Fruit fly (Drosophila melanogaster): ENCODE data around the gene CG43815.
A peak's percentile ranks its signal among the peaks of the same experiment; 100 is the strongest.

CG43815 gene

dm6 chr2L:3573172-3573755 lies 2.7 kb upstream of the CG43815 start (continued):
- peak; percentile 46 for TF ChIP-seq Sox102F (GFP tag; optimal IDR thresholded peaks at IDR 0.05)
- TF ChIP-seq lz (GFP tag; optimal IDR thresholded peaks at IDR 0.05), result peak; percentile 55
- peak; percentile 50 for TF ChIP-seq CG3032 (tag; optimal IDR thresholded peaks at IDR 0.05)
- TF ChIP-seq CG15336 (GFP tag; IDR thresholded peaks at IDR 0.05), result peak; percentile 63
- TF ChIP-seq ss (GFP tag; optimal IDR thresholded peaks at IDR 0.05), result no peak
- no peak for TF ChIP-seq CG6276 (GFP tag; optimal IDR thresholded peaks at IDR 0.05)
- TF ChIP-seq Eip75B (GFP tag; optimal IDR thresholded peaks at IDR 0.05), result peak; percentile 6
- TF ChIP-seq Ets21C (GFP tag; optimal IDR thresholded peaks at IDR 0.05), result peak; percentile 40
- TF ChIP-seq CG8119 (GFP tag; IDR thresholded peaks at IDR 0.05), result peak; percentile 63
- no peak for TF ChIP-seq dac (GFP tag; optimal IDR thresholded peaks at IDR 0.05)
- TF ChIP-seq Hr4 (GFP tag; optimal IDR thresholded peaks at IDR 0.05), result peak; percentile 51
- TF ChIP-seq Lpt (GFP tag; optimal IDR thresholded peaks at IDR 0.05), result no peak
- peak; percentile 63; the same call in 2 of the 3 replicates for TF ChIP-seq eg (GFP tag; IDR thresholded peaks at IDR 0.05)
- TF ChIP-seq fkh (GFP tag; optimal IDR thresholded peaks at IDR 0.05), result peak; percentile 76
- no peak for TF ChIP-seq Gug (GFP tag; IDR thresholded peaks at IDR 0.05)
- TF ChIP-seq CG11294 (GFP tag; IDR thresholded peaks at IDR 0.05), result peak; percentile 38; the same call in 1 of the 2 replicates
- TF ChIP-seq dsx (GFP tag; optimal IDR thresholded peaks at IDR 0.05; ENCODE audit: poor library complexity, severe bottlenecking), result no peak
- TF ChIP-seq topi (GFP tag; optimal IDR thresholded peaks at IDR 0.05), result peak; percentile 56
- TF ChIP-seq achi (GFP tag; optimal IDR thresholded peaks at IDR 0.05), result peak; percentile 22
- peak; percentile 48 for TF ChIP-seq CG10669 (GFP tag; optimal IDR thresholded peaks at IDR 0.05)
- peak; percentile 25 for TF ChIP-seq fd59A (GFP tag; optimal IDR thresholded peaks at IDR 0.05)
- no peak for TF ChIP-seq Eip93F (GFP tag; optimal IDR thresholded peaks at IDR 0.05)
- peak; percentile 26 for TF ChIP-seq CG34406 (GFP tag; optimal IDR thresholded peaks at IDR 0.05)
- peak; percentile 6 for TF ChIP-seq CG10631 (GFP tag; optimal IDR thresholded peaks at IDR 0.05)
- TF ChIP-seq Met (GFP tag; optimal IDR thresholded peaks at IDR 0.05), result peak; percentile 50
- no peak for TF ChIP-seq fd85E (GFP tag; optimal IDR thresholded peaks at IDR 0.05)
- peak; percentile 45 for TF ChIP-seq Smox (GFP tag; optimal IDR thresholded peaks at IDR 0.05)
- peak; percentile 31 for TF ChIP-seq CG6792 (GFP tag; optimal IDR thresholded peaks at IDR 0.05)
- TF ChIP-seq CG11902 (GFP tag; optimal IDR thresholded peaks at IDR 0.05), result peak; percentile 25
- peak; percentile 60 for TF ChIP-seq CG32006 (GFP tag; optimal IDR thresholded peaks at IDR 0.05)
- TF ChIP-seq CG3919 (GFP tag; optimal IDR thresholded peaks at IDR 0.05), result peak; percentile 27

- TF ChIP-seq CG8319 (GFP tag; optimal IDR thresholded peaks at IDR 0.05) (peak; percentile 23), Smox (GFP tag; optimal IDR thresholded peaks at IDR 0.05) (no peak), CG6276 (GFP tag; optimal IDR thresholded peaks at IDR 0.05) (peak; percentile 33), Blimp-1 (GFP tag; optimal IDR thresholded peaks at IDR 0.05) (no peak), CG9139 (GFP tag; optimal IDR thresholded peaks at IDR 0.05) (peak; percentile 16), dsx (GFP tag; optimal IDR thresholded peaks at IDR 0.05; ENCODE audit: poor library complexity, severe bottlenecking) (peak; percentile 19), ss (GFP tag; optimal IDR thresholded peaks at IDR 0.05) (no peak), Ets96B (tag; optimal IDR thresholded peaks at IDR 0.05) (peak; percentile 58), CG6163 (GFP tag; IDR thresholded peaks at IDR 0.05) (peak; percentile 89), vri (GFP tag; optimal IDR thresholded peaks at IDR 0.05) (no peak), cyc (GFP tag; optimal IDR thresholded peaks at IDR 0.05) (peak; percentile 41), Sox102F (GFP tag; optimal IDR thresholded peaks at IDR 0.05) (peak; percentile 3), Hr4 (GFP tag; optimal IDR thresholded peaks at IDR 0.05) (peak; percentile 51), svp (GFP tag) (no peak), acj6 (GFP tag; optimal IDR thresholded peaks at IDR 0.05) (peak; percentile 39), CG16779 (tag; optimal IDR thresholded peaks at IDR 0.05) (no peak), CG32006 (GFP tag; optimal IDR thresholded peaks at IDR 0.05) (peak; percentile 64), CG4318 (GFP tag; optimal IDR thresholded peaks at IDR 0.05) (peak; percentile 52), CG6792 (GFP tag; optimal IDR thresholded peaks at IDR 0.05) (peak; percentile 9), fd85E (GFP tag; optimal IDR thresholded peaks at IDR 0.05) (no peak), Eip78C (GFP tag) (peak; percentile 75), net (GFP tag; optimal IDR thresholded peaks at IDR 0.05) (no peak), CG15336 (GFP tag; IDR thresholded peaks at IDR 0.05) (peak; percentile 71), CG1621 (tag; optimal IDR thresholded peaks at IDR 0.05) (peak; percentile 49), CG6854 (GFP tag; optimal IDR thresholded peaks at IDR 0.05) (no peak), CG11902 (GFP tag; optimal IDR thresholded peaks at IDR 0.05) (peak; percentile 42), CG10669 (GFP tag; optimal IDR thresholded peaks at IDR 0.05) (peak; percentile 28), topi (GFP tag; optimal IDR thresholded peaks at IDR 0.05) (peak; percentile 47), CG6808 (GFP tag; optimal IDR thresholded peaks at IDR 0.05) (no peak), pdm3 (GFP tag; optimal IDR thresholded peaks at IDR 0.05) (peak; percentile 54), CG31627 (GFP tag; optimal IDR thresholded peaks at IDR 0.05) (peak; percentile 61)
These were observed 2.1 kb upstream of the CG43815 start for dm6 chr2L:3573907-3574306.

Data from whole organism, prepupa.